Worm (Caenorhabditis elegans) whole organism, L4/young adult: ENCODE data around the gene Y48A6C.8.

ENCODE experiments used
- W03F9.2 ChIP-seq: fragments of 150-350 bp; optimal IDR thresholded peaks from 2 replicates; lab custom pipeline; 2014; ENCODE audit warnings: missing biosample characterization, missing genetic modification characterization
- dao-5 ChIP-seq: sonication (generic microtip); optimal IDR thresholded peaks from 2 replicates; lab custom pipeline; 2016; ENCODE audit warnings: missing genotype, missing genetic modification characterization, moderate library complexity, missing compliant biosample characterization
- him-1 ChIP-seq: sonication (generic microtip); optimal IDR thresholded peaks from 2 replicates; lab custom pipeline; 2016; ENCODE audit warnings: missing genotype, missing genetic modification reagents, missing genetic modification characterization, missing compliant biosample characterization

Y48A6C.8 gene

DNA sequence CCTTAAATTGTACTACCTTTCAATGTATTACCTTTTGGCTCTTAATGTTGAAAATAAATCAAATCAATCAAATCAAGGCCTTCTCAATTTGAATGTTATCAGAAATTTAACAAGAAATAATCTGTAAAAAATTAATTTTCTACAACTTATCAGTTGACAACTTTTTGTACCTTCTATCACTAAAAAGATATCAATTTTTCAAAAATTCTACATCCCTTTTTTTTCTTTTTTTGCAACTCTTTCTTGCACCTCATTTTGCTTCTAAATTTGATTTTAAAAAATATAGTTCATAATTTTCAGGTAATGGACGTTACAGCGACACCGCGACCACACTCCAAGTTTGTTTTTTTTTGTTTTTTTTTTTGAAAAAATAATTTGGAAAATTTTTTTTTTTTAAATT, 39.2 kb downstream of the Y48A6C.8 start, which contains the start of gene W09D6.5:
Gene W09D6.5 (plus strand): TSS at position 301 of the 400 bp plus-strand sequence.
- TF ChIP-seq dao-5 (tag; lab: Kevin White, UChicago) (no peak), him-1 (tag; lab: Kevin White, UChicago) (no peak), W03F9.2 (no peak)

DNA sequence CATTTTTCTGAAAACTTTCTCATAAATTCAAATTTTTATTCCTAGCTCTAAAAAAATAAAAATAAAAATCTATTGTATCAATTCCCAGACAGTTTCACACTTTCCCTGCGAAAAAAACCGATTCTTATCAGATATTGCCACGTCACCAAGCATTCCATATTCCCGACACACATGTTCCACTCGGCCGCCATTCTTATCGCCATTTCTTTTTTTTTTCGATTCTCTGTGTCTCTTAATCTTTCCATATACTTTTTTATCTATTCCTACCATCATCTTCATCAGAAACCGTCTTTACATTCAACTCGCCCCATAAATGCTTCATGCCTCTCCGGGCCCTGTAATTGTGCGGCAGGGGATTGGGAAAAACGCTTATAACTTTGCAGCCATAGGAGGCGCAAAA, 40.0 kb downstream of the Y48A6C.8 start:
- no peak for TF ChIP-seq him-1 (tag; lab: Kevin White, UChicago)
- TF ChIP-seq W03F9.2 = peak; percentile 24
- TF ChIP-seq dao-5 (tag; lab: Kevin White, UChicago) = no peak

DNA sequence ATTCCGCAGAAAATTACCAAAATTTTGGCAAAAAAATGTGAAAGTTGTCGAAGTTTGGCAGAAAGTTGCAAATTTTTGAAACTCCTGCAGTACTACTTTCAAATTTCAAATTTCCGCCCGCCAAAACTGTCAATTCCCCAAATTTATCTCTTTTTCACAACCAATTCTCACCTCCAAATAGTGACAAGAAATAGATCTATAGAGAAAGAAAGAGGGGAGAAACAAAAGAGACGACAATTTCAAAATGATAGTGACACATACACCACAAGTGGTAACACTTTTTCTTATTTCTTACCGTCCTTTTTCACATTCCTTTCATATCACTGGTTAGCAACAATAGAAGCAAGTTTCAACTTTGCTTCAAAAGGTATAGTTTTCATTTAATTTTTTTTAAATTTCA, 43.4 kb downstream of the Y48A6C.8 start:
- TF ChIP-seq W03F9.2 (no peak), dao-5 (tag; lab: Kevin White, UChicago) (no peak), him-1 (tag; lab: Kevin White, UChicago) (no peak)

DNA sequence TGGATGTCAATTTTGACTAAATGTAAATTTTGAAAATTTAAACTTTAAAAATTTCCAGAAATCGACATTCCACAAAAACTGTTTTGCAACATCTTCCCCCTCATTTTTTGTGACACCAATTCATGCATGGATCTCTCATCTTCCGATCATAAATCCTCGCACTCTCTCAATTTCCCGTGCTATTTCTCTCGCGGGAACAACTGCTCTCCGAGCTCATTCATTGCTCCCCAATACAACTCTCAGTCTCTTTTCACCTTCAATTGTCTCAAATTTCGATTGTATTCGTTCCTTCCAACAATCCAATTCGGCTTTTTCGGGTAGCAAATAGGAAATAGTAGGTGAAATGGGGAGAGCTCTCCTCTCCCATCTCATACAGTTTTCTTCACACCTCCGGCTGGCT, 44.8 kb downstream of the Y48A6C.8 start:
- TF ChIP-seq dao-5 (tag; lab: Kevin White, UChicago) (no peak), him-1 (tag; lab: Kevin White, UChicago) (no peak), W03F9.2 (no peak)

DNA sequence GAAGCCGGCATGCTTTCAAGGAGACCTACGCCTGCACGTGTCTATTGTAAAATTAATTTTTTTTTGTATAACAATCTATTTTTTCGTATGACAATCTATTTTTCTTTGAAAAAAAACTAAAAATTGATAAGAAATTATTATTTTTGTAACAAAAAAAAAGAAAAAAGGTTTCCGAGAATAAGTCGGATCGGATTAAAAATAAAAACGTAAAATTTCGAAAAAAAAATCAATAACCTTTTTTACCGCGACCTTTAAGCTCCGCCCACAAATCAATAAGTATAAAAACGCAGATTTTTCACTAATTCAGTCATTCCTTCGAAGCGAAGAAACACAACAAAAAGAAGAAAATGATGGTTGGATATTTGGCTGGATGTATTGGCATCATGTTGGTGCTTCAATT, 48.0 kb downstream of the Y48A6C.8 start, which contains the start of gene W09D6.4:
Gene W09D6.4 (plus strand): TSS at position 301 of the 400 bp plus-strand sequence.
- no peak for TF ChIP-seq dao-5 (tag; lab: Kevin White, UChicago)
- no peak for TF ChIP-seq him-1 (tag; lab: Kevin White, UChicago)
- no peak for TF ChIP-seq W03F9.2

DNA sequence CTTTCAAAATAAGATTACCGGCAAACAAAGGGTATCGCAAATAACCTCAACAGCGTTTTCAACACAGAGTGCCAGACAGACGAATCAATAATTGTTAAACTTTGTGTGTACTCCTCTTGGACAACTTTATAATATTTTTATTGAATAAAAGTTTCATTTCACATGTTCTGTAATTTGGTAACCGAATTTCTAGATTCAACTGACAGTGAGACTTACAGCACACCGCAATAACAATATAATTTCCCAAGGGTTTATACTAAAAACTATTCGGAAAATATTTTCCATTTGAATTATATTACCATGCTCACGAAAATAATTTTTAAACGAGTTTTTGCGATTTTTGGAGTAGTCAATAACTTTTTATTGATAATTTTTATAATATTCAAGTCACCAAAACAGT, 50.0 kb downstream of the Y48A6C.8 start, which contains the start of gene str-246:
Gene str-246 (plus strand): TSS at position 301 of the 400 bp plus-strand sequence.
- TF ChIP-seq W03F9.2 = no peak
- TF ChIP-seq him-1 (tag; lab: Kevin White, UChicago) = no peak
- TF ChIP-seq dao-5 (tag; lab: Kevin White, UChicago) = no peak
